Fruit fly (Drosophila melanogaster) whole organism, embryonic: ENCODE results near the gene comm.
A peak's percentile ranks its signal among the peaks of the same experiment; 100 is the strongest.

Experiments
- Abd-B ChIP-seq: fragments of 200-800 bp; sonication (Bioruptor generic); optimal IDR thresholded peaks from 2 replicates; lab custom pipeline; 2018; ENCODE audit warnings: missing biosample characterization, mild to moderate bottlenecking, missing genetic modification characterization, moderate library complexity
- Asciz ChIP-seq: fragments of 200-800 bp; sonication (Bioruptor generic); optimal IDR thresholded peaks from 2 replicates; lab custom pipeline; 2017; ENCODE audit warnings: missing biosample characterization, mild to moderate bottlenecking, missing genetic modification characterization, missing genetic modification reagents
- CG10209 ChIP-seq: fragments of 200-800 bp; sonication (Bioruptor generic); optimal IDR thresholded peaks from 3 replicates; lab custom pipeline; 2017; ENCODE audit warnings: missing biosample characterization, mild to moderate bottlenecking, missing genetic modification characterization, missing genetic modification reagents
- CG10959 ChIP-seq: fragments of 200-800 bp; sonication (Bioruptor generic); IDR thresholded peaks from 2 replicates; pipeline ENCODE4 v1.3.6; 2022; ENCODE audit warnings: missing biosample characterization, missing genetic modification characterization
- CG11696 ChIP-seq: fragments of 200-800 bp; sonication (Bioruptor generic); IDR thresholded peaks from 2 replicates; pipeline ENCODE4 v1.3.6; 2022; ENCODE audit warnings: missing biosample characterization, missing genetic modification characterization
- CG12155 ChIP-seq: fragments of 200-800 bp; sonication (Bioruptor generic); optimal IDR thresholded peaks from 3 replicates; lab custom pipeline; 2016; ENCODE audit warnings: missing biosample characterization, missing genetic modification characterization
- CG12236 ChIP-seq: fragments of 200-800 bp; sonication (Bioruptor generic); optimal IDR thresholded peaks from 2 replicates; lab custom pipeline; 2016; ENCODE audit warnings: missing biosample characterization, missing genetic modification characterization
- CG12391 ChIP-seq: fragments of 200-800 bp; sonication (Bioruptor generic); optimal IDR thresholded peaks from 3 replicates; lab custom pipeline; 2018; ENCODE audit warnings: missing biosample characterization, mild to moderate bottlenecking, missing genetic modification characterization, moderate library complexity
- CG13775 ChIP-seq: fragments of 200-800 bp; sonication (Bioruptor generic); optimal IDR thresholded peaks from 3 replicates; lab custom pipeline; 2017; ENCODE audit warnings: missing biosample characterization, mild to moderate bottlenecking, missing genetic modification characterization
- CG15011 ChIP-seq: fragments of 200-800 bp; sonication (Bioruptor generic); optimal IDR thresholded peaks from 3 replicates; lab custom pipeline; 2018; ENCODE audit warnings: missing biosample characterization, mild to moderate bottlenecking, missing genetic modification characterization
- CG17328 ChIP-seq: fragments of 200-800 bp; sonication (Bioruptor generic); IDR thresholded peaks from 2 replicates; pipeline ENCODE4 v1.3.6; 2022; ENCODE audit warnings: missing biosample characterization, missing genetic modification characterization
- CG17359 ChIP-seq: fragments of 200-800 bp; sonication (Bioruptor generic); optimal IDR thresholded peaks from 3 replicates; lab custom pipeline; 2018; ENCODE audit warnings: missing biosample characterization, mild to moderate bottlenecking, missing genetic modification characterization, moderate library complexity
- CG17385 ChIP-seq: fragments of 200-800 bp; sonication (Bioruptor generic); optimal IDR thresholded peaks from 3 replicates; lab custom pipeline; 2018; ENCODE audit warnings: missing biosample characterization, mild to moderate bottlenecking, missing genetic modification characterization
- CG18262 ChIP-seq: fragments of 200-800 bp; optimal IDR thresholded peaks from 3 replicates; lab custom pipeline; 2019; ENCODE audit warnings: missing biosample characterization, mild to moderate bottlenecking, missing genetic modification characterization, moderate library complexity
- CG1832 ChIP-seq: fragments of 200-800 bp; sonication (Bioruptor generic); optimal IDR thresholded peaks from 2 replicates; lab custom pipeline; 2017; ENCODE audit warnings: missing biosample characterization, mild to moderate bottlenecking, missing genetic modification characterization, inconsistent platforms
- CG2116 ChIP-seq: fragments of 200-800 bp; sonication (Bioruptor generic); optimal IDR thresholded peaks from 3 replicates; lab custom pipeline; 2018; ENCODE audit warnings: missing biosample characterization, mild to moderate bottlenecking, missing genetic modification characterization
- CG2678 ChIP-seq: fragments of 200-800 bp; sonication (Bioruptor generic); optimal IDR thresholded peaks from 3 replicates; lab custom pipeline; 2019; ENCODE audit warnings: missing biosample characterization, mild to moderate bottlenecking, missing genetic modification characterization, moderate library complexity
- CG33557 ChIP-seq: fragments of 200-800 bp; sonication (Bioruptor generic); optimal IDR thresholded peaks from 2 replicates; lab custom pipeline; 2019; ENCODE audit warnings: missing biosample characterization, mild to moderate bottlenecking, missing genetic modification characterization, moderate library complexity
- CG3407 ChIP-seq: fragments of 200-800 bp; sonication (Bioruptor generic); optimal IDR thresholded peaks from 2 replicates; lab custom pipeline; 2018; ENCODE audit warnings: missing biosample characterization, mild to moderate bottlenecking, missing genetic modification characterization
- CG4854 ChIP-seq: fragments of 200-800 bp; sonication (Bioruptor generic); optimal IDR thresholded peaks from 2 replicates; lab custom pipeline; 2016; ENCODE audit warnings: missing biosample characterization, missing genetic modification characterization, inconsistent platforms
- CG7357 ChIP-seq: fragments of 200-800 bp; sonication (Bioruptor generic); IDR thresholded peaks from 3 replicates; pipeline ENCODE4 v1.3.6; 2022; ENCODE audit warnings: missing biosample characterization, missing genetic modification characterization
- CG7556 ChIP-seq: fragments of 200-800 bp; sonication (Bioruptor generic); optimal IDR thresholded peaks from 2 replicates; lab custom pipeline; 2017; ENCODE audit warnings: missing biosample characterization, mild to moderate bottlenecking, missing genetic modification characterization
- CG9727 ChIP-seq: fragments of 200-800 bp; sonication (Bioruptor generic); optimal IDR thresholded peaks from 3 replicates; lab custom pipeline; 2017; ENCODE audit warnings: missing biosample characterization, mild to moderate bottlenecking, missing genetic modification characterization
- D ChIP-seq, 2 experiments: fragments of 200-800 bp in 1 of 2; fragments of >200 bp in 1 of 2; sonication (Bioruptor generic) in 1 of 2; optimal IDR thresholded peaks; 2 replicates in 1 of 2; 3 replicates in 1 of 2; lab custom pipeline; 2017; ENCODE audit warnings: mild to moderate bottlenecking in 1 of 2, missing biosample characterization in 1 of 2, missing genetic modification characterization in 1 of 2, missing genetic modification reagents in 1 of 2
- Elba2 ChIP-seq: fragments of 200-800 bp; sonication (Bioruptor generic); optimal IDR thresholded peaks from 3 replicates; lab custom pipeline; 2016; ENCODE audit warnings: missing biosample characterization, missing genetic modification characterization
- Gug ChIP-seq: fragments of 200-800 bp; sonication (Bioruptor generic); IDR thresholded peaks from 4 replicates; pipeline ENCODE4 v1.3.6; 2022; ENCODE audit warnings: missing biosample characterization, missing genetic modification characterization
- HLH3B ChIP-seq: fragments of 200-800 bp; sonication (Bioruptor generic); IDR thresholded peaks from 2 replicates; pipeline ENCODE4 v1.3.6; 2022; ENCODE audit warnings: missing biosample characterization, missing genetic modification characterization
- Hey ChIP-seq: fragments of 200-800 bp; sonication (Bioruptor generic); optimal IDR thresholded peaks from 3 replicates; lab custom pipeline; 2018; ENCODE audit warnings: missing biosample characterization, mild to moderate bottlenecking, missing genetic modification characterization
- Hr3 ChIP-seq: fragments of 200-800 bp; sonication (Bioruptor generic); optimal IDR thresholded peaks from 3 replicates; lab custom pipeline; 2016; ENCODE audit warnings: missing biosample characterization, missing genetic modification characterization
- Hr51 ChIP-seq, 2 experiments: fragments of 200-800 bp; sonication (Bioruptor generic); optimal IDR thresholded peaks; 2 replicates in 1 of 2; 3 replicates in 1 of 2; lab custom pipeline; 2016 to 2018; ENCODE audit warnings: missing biosample characterization in 2 of 2, missing genetic modification characterization in 2 of 2, mild to moderate bottlenecking in 1 of 2, moderate library complexity in 1 of 2
- Hr78 ChIP-seq, 2 experiments: fragments of 200-800 bp in 1 of 2; fragments of >200 bp in 1 of 2; sonication (Bioruptor generic) in 1 of 2; optimal IDR thresholded peaks; 2 replicates each; lab custom pipeline; 2017 to 2019; ENCODE audit warnings: missing biosample characterization in 2 of 2, missing genetic modification characterization in 2 of 2, mild to moderate bottlenecking in 1 of 2, moderate library complexity in 1 of 2
- Meics ChIP-seq: fragments of 200-800 bp; sonication (Bioruptor generic); optimal IDR thresholded peaks from 2 replicates; lab custom pipeline; 2017; ENCODE audit warnings: missing biosample characterization, mild to moderate bottlenecking, missing genetic modification characterization
- NFAT ChIP-seq: fragments of 200-800 bp; sonication (Bioruptor generic); IDR thresholded peaks from 2 replicates; pipeline ENCODE4 v1.3.6; 2022; ENCODE audit warnings: missing biosample characterization, missing genetic modification characterization
- Neu2 ChIP-seq: fragments of 200-800 bp; sonication (Bioruptor generic); optimal IDR thresholded peaks from 3 replicates; lab custom pipeline; 2016; ENCODE audit warnings: missing biosample characterization, missing genetic modification characterization, borderline replicate concordance
- Scr ChIP-seq: fragments of 200-800 bp; sonication (Bioruptor generic); IDR thresholded peaks from 2 replicates; pipeline ENCODE4 v1.3.6; 2022; ENCODE audit warnings: missing biosample characterization, missing genetic modification characterization; ENCODE audit not compliant: partially characterized antibody
- Ssrp ChIP-seq: fragments of 200-800 bp; sonication (Bioruptor generic); optimal IDR thresholded peaks from 2 replicates; lab custom pipeline; 2018; ENCODE audit warnings: missing biosample characterization, mild to moderate bottlenecking, missing genetic modification characterization, moderate library complexity
- YL-1 ChIP-seq: fragments of 200-800 bp; sonication (Bioruptor generic); optimal IDR thresholded peaks from 3 replicates; lab custom pipeline; 2017; ENCODE audit warnings: missing biosample characterization, mild to moderate bottlenecking, missing genetic modification characterization
- ab ChIP-seq: fragments of 200-800 bp; sonication (Bioruptor generic); optimal IDR thresholded peaks from 2 replicates; lab custom pipeline; 2016; ENCODE audit warnings: missing biosample characterization, missing genetic modification characterization
- bsh ChIP-seq, 2 experiments: fragments of 200-800 bp; sonication (Bioruptor generic); optimal IDR thresholded peaks; 2 replicates each; lab custom pipeline; 2017 to 2018; ENCODE audit warnings: mild to moderate bottlenecking in 2 of 2, missing biosample characterization in 2 of 2, missing genetic modification characterization in 2 of 2, moderate library complexity in 1 of 2
- gro ChIP-seq: fragments of 200-800 bp; sonication (Bioruptor generic); optimal IDR thresholded peaks from 2 replicates; lab custom pipeline; 2016; ENCODE audit warnings: missing biosample characterization, missing genetic modification characterization
- hb ChIP-seq: fragments of 200-800 bp; sonication (Bioruptor generic); IDR thresholded peaks from 3 replicates; pipeline ENCODE4 v1.3.6; 2022; ENCODE audit warnings: missing biosample characterization, missing genetic modification characterization; ENCODE audit not compliant: partially characterized antibody
- klu ChIP-seq: fragments of 200-800 bp; sonication (Bioruptor generic); IDR thresholded peaks from 2 replicates; pipeline ENCODE4 v1.3.6; 2022; ENCODE audit warnings: missing biosample characterization, missing genetic modification characterization
- mirr ChIP-seq: fragments of 200-800 bp; sonication (Bioruptor generic); optimal IDR thresholded peaks from 3 replicates; lab custom pipeline; 2018; ENCODE audit warnings: missing biosample characterization, mild to moderate bottlenecking, missing genetic modification characterization
- odd ChIP-seq: fragments of 200-800 bp; sonication (Bioruptor generic); optimal IDR thresholded peaks from 2 replicates; lab custom pipeline; 2017; ENCODE audit warnings: missing biosample characterization, mild to moderate bottlenecking, missing genetic modification characterization
- phol ChIP-seq: fragments of 200-800 bp; sonication (Bioruptor generic); optimal IDR thresholded peaks from 3 replicates; lab custom pipeline; 2018; ENCODE audit warnings: missing biosample characterization, mild to moderate bottlenecking, missing genetic modification characterization, moderate library complexity
- sc ChIP-seq, 3 experiments: fragments of >200 bp in 2 of 3; fragments of 200-800 bp in 1 of 3; sonication (Bioruptor generic) in 1 of 3; optimal IDR thresholded peaks; 2 replicates in 2 of 3; 3 replicates in 1 of 3; lab custom pipeline; 2017; ENCODE audit warnings: mild to moderate bottlenecking in 1 of 3, missing biosample characterization in 1 of 3, missing genetic modification characterization in 1 of 3, missing genetic modification reagents in 1 of 3
- zfh1 ChIP-seq: fragments of 200-800 bp; sonication (Bioruptor generic); IDR thresholded peaks from 3 replicates; pipeline ENCODE4 v1.3.6; 2022; ENCODE audit warnings: missing biosample characterization, missing genetic modification characterization

Gene comm

DNA sequence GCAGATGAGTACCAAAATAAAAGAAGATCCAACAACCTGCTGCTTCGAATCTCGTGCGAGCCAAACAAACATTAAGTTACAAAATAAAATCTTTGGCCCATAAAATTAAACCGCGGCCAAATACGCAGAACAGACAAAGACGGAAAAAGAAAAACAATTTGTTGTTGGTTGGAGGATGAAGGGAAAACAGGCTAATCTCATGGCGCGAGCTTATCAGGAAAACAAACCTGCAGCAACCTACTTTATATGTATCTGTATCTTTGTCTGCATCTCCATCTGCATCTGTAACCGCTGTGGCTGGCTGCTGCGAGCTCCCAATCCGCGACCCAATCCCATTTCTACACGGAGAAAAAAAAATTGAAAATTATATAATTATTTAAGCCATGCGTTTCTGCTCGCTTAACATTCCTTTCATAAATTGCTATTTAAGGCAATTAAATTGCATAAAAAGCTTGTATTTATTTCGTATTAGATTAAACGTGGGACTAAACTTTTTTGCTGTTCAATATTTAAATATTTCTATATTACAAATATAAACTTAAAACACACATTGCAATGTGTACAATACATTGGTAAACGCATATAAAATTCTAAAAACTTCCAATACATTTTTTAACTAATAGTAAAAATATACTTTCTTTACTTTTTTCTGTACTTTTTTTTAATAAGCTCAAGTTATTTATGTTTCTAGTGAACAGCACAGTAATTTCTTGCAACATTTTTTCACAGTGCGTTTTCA lies 35.3 kb downstream of the comm start (continued):
- TF ChIP-seq hb (GFP tag; lab: Robert Waterston, UW) = no peak
- TF ChIP-seq CG4854 (GFP tag; lab: Kevin White, UChicago) = no peak
- no peak for TF ChIP-seq klu (GFP tag; lab: Robert Waterston, UW)
- peak in 1 of 2 experiments; percentile 41 for TF ChIP-seq bsh (GFP tag; optimal IDR thresholded peaks at IDR 0.05; lab: Kevin White, UChicago)
- peak; percentile 43 for TF ChIP-seq Asciz (GFP tag; lab: Kevin White, UChicago)
- peak; percentile 38 for TF ChIP-seq CG7556
- no peak for TF ChIP-seq Meics (GFP tag; lab: Kevin White, UChicago)
- no peak for TF ChIP-seq mirr (GFP tag; lab: Kevin White, UChicago)
- TF ChIP-seq ab (GFP tag; lab: Kevin White, UChicago) = no peak
- TF ChIP-seq CG11696 (GFP tag; lab: Robert Waterston, UW) = no peak
- TF ChIP-seq HLH3B (GFP tag; lab: Robert Waterston, UW) = peak; percentile 1; the same call in 1 of the 2 replicates
- TF ChIP-seq Ssrp (tag; lab: Kevin White, UChicago) = peak; percentile 69
- peak; percentile 24 for TF ChIP-seq Abd-B (GFP tag; lab: Kevin White, UChicago)
- TF ChIP-seq Elba2 (GFP tag; lab: Kevin White, UChicago) = no peak
- TF ChIP-seq Hr78 (GFP tag; optimal IDR thresholded peaks at IDR 0.05; lab: Kevin White, UChicago) = no peak
- peak; percentile 53 for TF ChIP-seq CG33557
- no peak for TF ChIP-seq zfh1 (GFP tag; lab: Robert Waterston, UW)
- TF ChIP-seq CG3407 (GFP tag; lab: Kevin White, UChicago) = no peak
- TF ChIP-seq CG2678 (tag; lab: Kevin White, UChicago) = peak; percentile 56
- peak; percentile 40 for TF ChIP-seq CG10209 (GFP tag; lab: Kevin White, UChicago)
- no peak for TF ChIP-seq Scr
- peak; percentile 81 for TF ChIP-seq CG18262
- TF ChIP-seq CG9727 (GFP tag; lab: Kevin White, UChicago) = peak; percentile 72
- no peak for TF ChIP-seq NFAT (GFP tag; lab: Robert Waterston, UW)
- TF ChIP-seq CG1832 (GFP tag; lab: Kevin White, UChicago) = no peak
- TF ChIP-seq CG12236 (GFP tag; lab: Kevin White, UChicago) = no peak
- TF ChIP-seq CG10959 (GFP tag; lab: Robert Waterston, UW) = 0 out of 2 replicates have a peak, but pooled peaks have one; percentile 8
- TF ChIP-seq YL-1 (GFP tag; lab: Kevin White, UChicago) = no peak
- no peak for TF ChIP-seq CG7357 (GFP tag; lab: Robert Waterston, UW)
- TF ChIP-seq D (optimal IDR thresholded peaks at IDR 0.05; lab: Kevin White, UChicago) = no peak
- TF ChIP-seq D (GFP tag; optimal IDR thresholded peaks at IDR 0.05; lab: Kevin White, UChicago) = peak; percentile 56
- peak; percentile 44 for TF ChIP-seq CG12391 (tag; lab: Kevin White, UChicago)
- no peak for TF ChIP-seq sc (optimal IDR thresholded peaks at IDR 0.05; lab: Kevin White, UChicago)
- peak; percentile 57 for TF ChIP-seq sc (GFP tag; optimal IDR thresholded peaks at IDR 0.05; lab: Kevin White, UChicago)
- TF ChIP-seq CG12155 (GFP tag; lab: Kevin White, UChicago) = no peak
- TF ChIP-seq CG17385 (GFP tag; lab: Kevin White, UChicago) = peak; percentile 8
- TF ChIP-seq Neu2 (GFP tag; lab: Kevin White, UChicago) = no peak
- TF ChIP-seq CG13775 = peak; percentile 34
- TF ChIP-seq Hey = no peak
- no peak for TF ChIP-seq CG15011 (GFP tag; lab: Kevin White, UChicago)
- no peak for TF ChIP-seq gro (GFP tag; lab: Kevin White, UChicago)
- peak; percentile 11 for TF ChIP-seq CG2116
- no peak for TF ChIP-seq Gug (GFP tag; lab: Robert Waterston, UW)
- TF ChIP-seq CG17328 = 0 out of 2 replicates have a peak, but pooled peaks have one; percentile 12
- peak; percentile 36 for TF ChIP-seq Hr3 (GFP tag; lab: Kevin White, UChicago)
- peak; percentile 78 for TF ChIP-seq phol
- peak in 1 of 2 experiments; percentile 55 for TF ChIP-seq Hr51 (GFP tag; optimal IDR thresholded peaks at IDR 0.05; lab: Kevin White, UChicago)
- TF ChIP-seq odd (GFP tag; lab: Kevin White, UChicago) = peak; percentile 18
- peak; percentile 38 for TF ChIP-seq CG17359 (tag; lab: Kevin White, UChicago)
